Worm (Caenorhabditis elegans) whole organism, L1 larva: ENCODE data around the gene cox-11.
A peak's percentile ranks its signal among the peaks of the same experiment; 100 is the strongest.

ENCODE experiments used
- C04F5.9 ChIP-seq: sonication (generic microtip); optimal IDR thresholded peaks from 2 replicates; lab custom pipeline; 2016; ENCODE audit warnings: missing genetic modification characterization, missing compliant biosample characterization
- C34B4.2 ChIP-seq: sonication (generic microtip); optimal IDR thresholded peaks from 2 replicates; lab custom pipeline; 2017; ENCODE audit warnings: mild to moderate bottlenecking, missing genetic modification characterization, missing compliant biosample characterization
- F16B12.6 ChIP-seq: fragments of 150-350 bp; optimal IDR thresholded peaks from 2 replicates; lab custom pipeline; 2014; ENCODE audit warnings: missing biosample characterization, missing genetic modification characterization
- aha-1 ChIP-seq: fragments of 150-350 bp; optimal IDR thresholded peaks from 2 replicates; lab custom pipeline; 2014; ENCODE audit warnings: missing biosample characterization, missing genetic modification characterization
- aly-2 ChIP-seq: fragments of 150-350 bp; optimal IDR thresholded peaks from 2 replicates; lab custom pipeline; 2014; ENCODE audit warnings: missing biosample characterization, missing genetic modification characterization
- ama-1 ChIP-seq: fragments of 150-350 bp; optimal IDR thresholded peaks from 2 replicates; lab custom pipeline; 2014
- ceh-82 ChIP-seq, 3 experiments: fragments of 150-350 bp in 1 of 3; sonication (generic microtip) in 2 of 3; optimal IDR thresholded peaks; 2 replicates each; lab custom pipeline; 2014 to 2017; ENCODE audit warnings: missing biosample characterization in 3 of 3, missing genetic modification characterization in 3 of 3
- ceh-88 ChIP-seq: fragments of 200-800 bp; sonication (Bioruptor generic); IDR thresholded peaks from 2 replicates; pipeline ENCODE4 v1.3.6; 2022; ENCODE audit warnings: missing genetic modification characterization, missing compliant biosample characterization
- ceh-90 ChIP-seq: sonication (generic microtip); optimal IDR thresholded peaks from 2 replicates; lab custom pipeline; 2016; ENCODE audit warnings: missing genetic modification characterization, missing compliant biosample characterization
- ces-1 ChIP-seq: fragments of 150-350 bp; optimal IDR thresholded peaks from 2 replicates; lab custom pipeline; 2014; ENCODE audit warnings: missing biosample characterization, missing genetic modification reagents, missing genetic modification characterization
- dpl-1 ChIP-seq, 3 experiments: fragments of 150-350 bp in 2 of 3; sonication (generic microtip) in 1 of 3; optimal IDR thresholded peaks; 2 replicates each; lab custom pipeline; 2014 to 2017; ENCODE audit warnings: missing biosample characterization in 3 of 3, missing genetic modification characterization in 3 of 3, missing genetic modification reagents in 3 of 3
- efl-1 ChIP-seq, 4 experiments: fragments of 150-350 bp; optimal IDR thresholded peaks in 3 of 4; peaks in 1 of 4; 1 replicate in 1 of 4; 2 replicates in 3 of 4; lab custom pipeline; 2014; ENCODE audit warnings: missing biosample characterization in 2 of 4, missing genetic modification characterization in 2 of 4, missing genetic modification reagents in 2 of 4
- egl-13 ChIP-seq: sonication (generic microtip); optimal IDR thresholded peaks from 2 replicates; lab custom pipeline; 2016; ENCODE audit warnings: missing genotype, missing genetic modification reagents, missing genetic modification characterization, missing compliant biosample characterization
- ets-5 ChIP-seq: fragments of 200-800 bp; sonication (Bioruptor generic); IDR thresholded peaks from 2 replicates; pipeline ENCODE4 v1.3.6; 2022; ENCODE audit warnings: missing genetic modification characterization, missing compliant biosample characterization
- fkh-8 ChIP-seq: sonication (generic microtip); optimal IDR thresholded peaks from 2 replicates; lab custom pipeline; 2016; ENCODE audit warnings: mild to moderate bottlenecking, missing genetic modification characterization, missing compliant biosample characterization
- fos-1 ChIP-seq: fragments of 150-350 bp; optimal IDR thresholded peaks from 2 replicates; lab custom pipeline; 2014; ENCODE audit warnings: missing biosample characterization, missing genetic modification characterization
- grh-1 ChIP-seq: fragments of 200-800 bp; sonication (Bioruptor generic); IDR thresholded peaks from 2 replicates; pipeline ENCODE4 v1.3.6; 2022; ENCODE audit warnings: missing genetic modification reagents, missing genetic modification characterization, missing compliant biosample characterization
- hlh-17 ChIP-seq: fragments of 200-800 bp; sonication (Bioruptor generic); optimal IDR thresholded peaks from 2 replicates; lab custom pipeline; 2018; ENCODE audit warnings: missing genetic modification characterization, mild to moderate bottlenecking, missing compliant biosample characterization, moderate library complexity, borderline replicate concordance
- hlh-4 ChIP-seq: sonication (generic microtip); optimal IDR thresholded peaks from 2 replicates; lab custom pipeline; 2016; ENCODE audit warnings: mild to moderate bottlenecking, missing genetic modification characterization, missing compliant biosample characterization
- irx-1 ChIP-seq: sonication (generic microtip); optimal IDR thresholded peaks from 2 replicates; lab custom pipeline; 2016; ENCODE audit warnings: missing genetic modification characterization, missing compliant biosample characterization
- lin-14 ChIP-seq: fragments of 200-800 bp; sonication (Bioruptor generic); optimal IDR thresholded peaks from 2 replicates; lab custom pipeline; 2018; ENCODE audit warnings: mild to moderate bottlenecking, missing genetic modification characterization, moderate library complexity, missing compliant biosample characterization
- lin-15B ChIP-seq: fragments of 150-350 bp; sonication (generic microtip); optimal IDR thresholded peaks from 3 replicates; lab custom pipeline; 2014; ENCODE audit warnings: missing biosample characterization, missing genetic modification characterization
- lin-35 ChIP-seq, 2 experiments: fragments of 150-350 bp; optimal IDR thresholded peaks; 2 replicates each; lab custom pipeline; 2014; ENCODE audit warnings: missing biosample characterization in 2 of 2, missing genetic modification characterization in 2 of 2, missing genetic modification reagents in 2 of 2
- lin-39 ChIP-seq: fragments of 150-350 bp; optimal IDR thresholded peaks from 2 replicates; lab custom pipeline; 2014; ENCODE audit warnings: missing biosample characterization, missing genetic modification reagents, missing genetic modification characterization
- lsy-2 ChIP-seq, 2 experiments: fragments of 150-350 bp; optimal IDR thresholded peaks; 2 replicates each; lab custom pipeline; 2014; ENCODE audit warnings: missing biosample characterization in 2 of 2, missing genetic modification characterization in 2 of 2
- mab-9 ChIP-seq: fragments of 200-800 bp; sonication (Bioruptor generic); IDR thresholded peaks from 2 replicates; pipeline ENCODE4 v1.3.6; 2022; ENCODE audit warnings: missing genetic modification reagents, missing genetic modification characterization, missing compliant biosample characterization
- mdl-1 ChIP-seq, 2 experiments: fragments of 150-350 bp; optimal IDR thresholded peaks; 2 replicates each; lab custom pipeline; 2014 to 2017; ENCODE audit warnings: missing biosample characterization in 2 of 2, missing genetic modification characterization in 2 of 2, inconsistent platforms in 1 of 2
- nhr-19 ChIP-seq: fragments of 200-800 bp; sonication (Bioruptor generic); conservative IDR thresholded peaks from 2 replicates; pipeline ENCODE4 v1.3.6; 2022; ENCODE audit warnings: missing genetic modification characterization, missing compliant biosample characterization
- nhr-237 ChIP-seq: fragments of 150-350 bp; optimal IDR thresholded peaks from 2 replicates; lab custom pipeline; 2014; ENCODE audit warnings: missing biosample characterization, missing genetic modification characterization
- nhr-47 ChIP-seq: sonication (generic microtip); optimal IDR thresholded peaks from 2 replicates; lab custom pipeline; 2016; ENCODE audit warnings: mild to moderate bottlenecking, missing genetic modification characterization, moderate library complexity, missing compliant biosample characterization
- nhr-71 ChIP-seq: sonication (generic microtip); optimal IDR thresholded peaks from 2 replicates; lab custom pipeline; 2016; ENCODE audit warnings: mild to moderate bottlenecking, missing genetic modification characterization, moderate library complexity, missing compliant biosample characterization
- nhr-76 ChIP-seq: sonication (generic microtip); optimal IDR thresholded peaks from 2 replicates; lab custom pipeline; 2017; ENCODE audit warnings: missing biosample characterization, missing genetic modification characterization
- nhr-85 ChIP-seq: sonication (generic microtip); peaks from one replicate; lab custom pipeline; 2016; ENCODE audit warnings: missing genetic modification characterization, inconsistent platforms, missing compliant biosample characterization
- nhr-90 ChIP-seq: sonication (generic microtip); optimal IDR thresholded peaks from 2 replicates; lab custom pipeline; 2016; ENCODE audit warnings: mild to moderate bottlenecking, missing genetic modification characterization, missing compliant biosample characterization; ENCODE audit not compliant: poor library complexity
- pqm-1 ChIP-seq: sonication (generic microtip); optimal IDR thresholded peaks from 3 replicates; lab custom pipeline; 2017; ENCODE audit warnings: missing biosample characterization, missing genetic modification characterization
- rnt-1 ChIP-seq: sonication (generic microtip); optimal IDR thresholded peaks from 2 replicates; lab custom pipeline; 2016; ENCODE audit warnings: mild to moderate bottlenecking, missing genetic modification characterization, moderate library complexity, missing compliant biosample characterization
- skn-1 ChIP-seq: fragments of 150-350 bp; optimal IDR thresholded peaks from 2 replicates; lab custom pipeline; 2014; ENCODE audit warnings: missing biosample characterization, missing genetic modification characterization
- sox-4 ChIP-seq: sonication (generic microtip); optimal IDR thresholded peaks from 2 replicates; lab custom pipeline; 2016; ENCODE audit warnings: missing genetic modification characterization, missing compliant biosample characterization
- sptf-1 ChIP-seq: fragments of 150-350 bp; optimal IDR thresholded peaks from 2 replicates; lab custom pipeline; 2014; ENCODE audit warnings: missing biosample characterization, missing genetic modification characterization
- swsn-7 ChIP-seq: sonication (generic microtip); optimal IDR thresholded peaks from 2 replicates; lab custom pipeline; 2016; ENCODE audit warnings: missing genetic modification characterization, missing compliant biosample characterization
- tlp-1 ChIP-seq: fragments of 150-350 bp; optimal IDR thresholded peaks from 2 replicates; lab custom pipeline; 2014; ENCODE audit warnings: missing biosample characterization, missing genetic modification characterization
- unc-130 ChIP-seq: fragments of 150-350 bp; optimal IDR thresholded peaks from 2 replicates; lab custom pipeline; 2017; ENCODE audit warnings: missing biosample characterization, missing genetic modification characterization, inconsistent platforms
- unc-62 ChIP-seq: fragments of 150-350 bp; optimal IDR thresholded peaks from 2 replicates; lab custom pipeline; 2014; ENCODE audit warnings: missing biosample characterization, missing genetic modification reagents, missing genetic modification characterization
- unc-86 ChIP-seq: sonication (generic microtip); optimal IDR thresholded peaks from 2 replicates; lab custom pipeline; 2016; ENCODE audit warnings: missing genetic modification characterization, missing compliant biosample characterization
- unc-98 ChIP-seq: fragments of 200-800 bp; sonication (Bioruptor generic); IDR thresholded peaks from 2 replicates; pipeline ENCODE4 v1.3.6; 2022; ENCODE audit warnings: missing genetic modification characterization, missing compliant biosample characterization
- vab-15 ChIP-seq: sonication (generic microtip); optimal IDR thresholded peaks from 2 replicates; lab custom pipeline; 2017; ENCODE audit warnings: missing genotype, mild to moderate bottlenecking, missing genetic modification characterization, missing compliant biosample characterization
- ztf-11 ChIP-seq, 2 experiments: sonication (generic microtip); optimal IDR thresholded peaks; 2 replicates each; lab custom pipeline; 2016 to 2017; ENCODE audit warnings: missing genetic modification characterization in 2 of 2, missing biosample characterization in 1 of 2, missing compliant biosample characterization in 1 of 2

cox-11 gene

ce11 chrIV:13231393-13231792 is 12.7 kb upstream of the cox-11 start (continued):
- TF ChIP-seq F16B12.6 (tag; lab: Kevin White, UChicago) (peak; percentile 94), aly-2 (no peak), ceh-90 (tag; lab: Kevin White, UChicago) (no peak), fkh-8 (tag; lab: Kevin White, UChicago) (peak; percentile 34), hlh-17 (GFP tag; lab: Kevin White, UChicago) (no peak), nhr-71 (tag; lab: Kevin White, UChicago) (peak; percentile 35), lin-15B (tag; lab: Kevin White, UChicago) (peak; percentile 39), lin-39 (tag; lab: Kevin White, UChicago) (no peak), vab-15 (tag; lab: Kevin White, UChicago) (no peak), pqm-1 (no peak), ceh-82 (tag; optimal IDR thresholded peaks at IDR 0.05; lab: Kevin White, UChicago) (peak in 1 of 3 experiments; percentile 37), mdl-1 (tag; optimal IDR thresholded peaks at IDR 0.05; lab: Kevin White, UChicago) (no peak)
- TF ChIP-seq, all 84 proteins: peak for 17

ce11 chrIV:13236485-13236884 is 7.6 kb upstream of the cox-11 start, which contains the start of gene pwp-1:
Gene pwp-1 (minus strand): TSS chrIV:13236585.
- TF ChIP-seq aha-1 (no peak), irx-1 (tag; lab: Kevin White, UChicago) (no peak), mab-9 (GFP tag; lab: Robert Waterston, UW) (no peak), tlp-1 (tag; lab: Kevin White, UChicago) (no peak), ztf-11 (tag; optimal IDR thresholded peaks at IDR 0.05; lab: Kevin White, UChicago) (no peak), ces-1 (no peak), nhr-76 (tag; lab: Kevin White, UChicago) (no peak), ets-5 (GFP tag; lab: Robert Waterston, UW) (no peak), unc-86 (tag; lab: Kevin White, UChicago) (no peak), skn-1 (tag; lab: Kevin White, UChicago) (no peak), C34B4.2 (tag; lab: Kevin White, UChicago) (no peak), lin-14 (GFP tag; lab: Kevin White, UChicago) (no peak), fos-1 (tag; lab: Kevin White, UChicago) (no peak), lin-39 (tag; lab: Kevin White, UChicago) (no peak), nhr-237 (tag; lab: Kevin White, UChicago) (no peak), nhr-47 (tag; lab: Kevin White, UChicago) (no peak), dpl-1 (GFP tag; optimal IDR thresholded peaks at IDR 0.05; lab: Kevin White, UChicago) (no peak), lin-35 (GFP tag; optimal IDR thresholded peaks at IDR 0.05; lab: Kevin White, UChicago) (no peak)

- TF ChIP-seq grh-1 (GFP tag; lab: Robert Waterston, UW) (no peak), unc-130 (tag; lab: Kevin White, UChicago) (no peak), egl-13 (tag; lab: Kevin White, UChicago) (no peak), swsn-7 (tag; lab: Kevin White, UChicago) (peak; percentile 18), sox-4 (no peak), lsy-2 (tag; optimal IDR thresholded peaks at IDR 0.05; lab: Kevin White, UChicago) (peak; percentile 12 to 64), ces-1 (no peak), ceh-88 (no peak), rnt-1 (tag; lab: Kevin White, UChicago) (peak; percentile 9), aly-2 (peak; percentile 21), hlh-4 (tag; lab: Kevin White, UChicago) (no peak), nhr-85 (peak; percentile 37), nhr-71 (tag; lab: Kevin White, UChicago) (peak; percentile 43), unc-62 (GFP tag; lab: Kevin White, UChicago) (no peak), lin-39 (tag; lab: Kevin White, UChicago) (no peak), ama-1 (peak; percentile 57), nhr-47 (tag; lab: Kevin White, UChicago) (peak; percentile 37), sptf-1 (no peak), C34B4.2 (tag; lab: Kevin White, UChicago) (no peak), nhr-90 (tag; lab: Kevin White, UChicago) (peak; percentile 10), C04F5.9 (tag; lab: Kevin White, UChicago) (no peak), nhr-19 (no peak), unc-98 (no peak), lin-35 (GFP tag; optimal IDR thresholded peaks at IDR 0.05; lab: Kevin White, UChicago) (peak in 1 of 2 experiments; percentile 50), efl-1 (optimal IDR thresholded peaks at IDR 0.05; lab: Kevin White, UChicago) (peak; percentile 8 to 17), efl-1 (GFP tag; optimal IDR thresholded peaks at IDR 0.05 in 1 of 2; lab: Kevin White, UChicago) (no peak)
These were observed 4.9 kb upstream of the cox-11 start, which contains the start of gene tag-115 for ce11 chrIV:13238943-13239861. Gene tag-115 (minus strand): TSS chrIV:13239414.
